Worm (Caenorhabditis elegans): ENCODE data around the gene F17C11.26.

ce11 chrV:10898107-10898506 is 43.1 kb upstream of the F17C11.26 start, which contains the start of gene F32D8.7:
- TF ChIP-seq ztf-4 (tag; optimal IDR thresholded peaks at IDR 0.05) (no peak), dpl-1 (GFP tag; optimal IDR thresholded peaks at IDR 0.05) (no peak), pqm-1 (tag; optimal IDR thresholded peaks at IDR 0.05) (no peak), sptf-1 (tag; optimal IDR thresholded peaks at IDR 0.05) (no peak), mdl-1 (tag; optimal IDR thresholded peaks at IDR 0.05) (no peak), egl-27 (tag; optimal IDR thresholded peaks at IDR 0.05) (no peak), lin-13 (GFP tag; optimal IDR thresholded peaks at IDR 0.05) (no peak), unc-130 (tag; optimal IDR thresholded peaks at IDR 0.05) (no peak), lir-3 (tag; optimal IDR thresholded peaks at IDR 0.05; ENCODE audit: poor library complexity) (no peak), nhr-237 (tag; optimal IDR thresholded peaks at IDR 0.05) (no peak), aly-2 (tag; optimal IDR thresholded peaks at IDR 0.05) (no peak), mep-1 (tag; optimal IDR thresholded peaks at IDR 0.05) (no peak), snpc-4 (tag; optimal IDR thresholded peaks at IDR 0.05) (no peak), nhr-19 (GFP tag; conservative IDR thresholded peaks at IDR 0.05) (no peak)
